Worm (Caenorhabditis elegans) whole organism, L1 larva: ENCODE data around the gene Y48A6C.8.

Experiments
- C04F5.9 ChIP-seq: sonication (generic microtip); optimal IDR thresholded peaks from 2 replicates; lab custom pipeline; 2016; ENCODE audit warnings: missing genetic modification characterization, missing compliant biosample characterization
- F16B12.6 ChIP-seq: fragments of 150-350 bp; optimal IDR thresholded peaks from 2 replicates; lab custom pipeline; 2014; ENCODE audit warnings: missing biosample characterization, missing genetic modification characterization
- Y116A8C.19 ChIP-seq: sonication (generic microtip); optimal IDR thresholded peaks from 2 replicates; lab custom pipeline; 2016; ENCODE audit warnings: missing compliant biosample characterization, missing genetic modification characterization, borderline replicate concordance
- alr-1 ChIP-seq: fragments of 200-800 bp; sonication (Bioruptor generic); optimal IDR thresholded peaks from 2 replicates; lab custom pipeline; 2018; ENCODE audit warnings: borderline replicate concordance, mild to moderate bottlenecking, missing genetic modification characterization, missing compliant biosample characterization
- ama-1 ChIP-seq: fragments of 150-350 bp; optimal IDR thresholded peaks from 2 replicates; lab custom pipeline; 2014
- ceh-88 ChIP-seq: fragments of 200-800 bp; sonication (Bioruptor generic); IDR thresholded peaks from 2 replicates; pipeline ENCODE4 v1.3.6; 2022; ENCODE audit warnings: missing genetic modification characterization, missing compliant biosample characterization
- ceh-90 ChIP-seq: sonication (generic microtip); optimal IDR thresholded peaks from 2 replicates; lab custom pipeline; 2016; ENCODE audit warnings: missing genetic modification characterization, missing compliant biosample characterization
- dpl-1 ChIP-seq, 3 experiments: fragments of 150-350 bp in 2 of 3; sonication (generic microtip) in 1 of 3; optimal IDR thresholded peaks; 2 replicates each; lab custom pipeline; 2014 to 2017; ENCODE audit warnings: missing biosample characterization in 3 of 3, missing genetic modification characterization in 3 of 3, missing genetic modification reagents in 3 of 3
- efl-1 ChIP-seq, 4 experiments: fragments of 150-350 bp; optimal IDR thresholded peaks in 3 of 4; peaks in 1 of 4; 1 replicate in 1 of 4; 2 replicates in 3 of 4; lab custom pipeline; 2014; ENCODE audit warnings: missing biosample characterization in 2 of 4, missing genetic modification characterization in 2 of 4, missing genetic modification reagents in 2 of 4
- efl-3 ChIP-seq: fragments of 200-800 bp; sonication (Bioruptor generic); optimal IDR thresholded peaks from 2 replicates; lab custom pipeline; 2018; ENCODE audit warnings: mild to moderate bottlenecking, missing genetic modification characterization, missing compliant biosample characterization
- egl-13 ChIP-seq: sonication (generic microtip); optimal IDR thresholded peaks from 2 replicates; lab custom pipeline; 2016; ENCODE audit warnings: missing genotype, missing genetic modification reagents, missing genetic modification characterization, missing compliant biosample characterization
- egl-27 ChIP-seq, 2 experiments: fragments of 150-350 bp in 1 of 2; sonication (generic microtip); optimal IDR thresholded peaks; 3 replicates each; lab custom pipeline; 2017 to 2018; ENCODE audit warnings: missing biosample characterization in 2 of 2, missing genetic modification characterization in 2 of 2, missing genetic modification reagents in 2 of 2
- elt-2 ChIP-seq: sonication (generic microtip); optimal IDR thresholded peaks from 2 replicates; lab custom pipeline; 2016; ENCODE audit warnings: missing genetic modification characterization, mild to moderate bottlenecking, inconsistent platforms, missing compliant biosample characterization, missing genetic modification reagents
- fkh-10 ChIP-seq: sonication (generic microtip); optimal IDR thresholded peaks from 2 replicates; lab custom pipeline; 2017; ENCODE audit warnings: missing biosample characterization, missing genetic modification reagents, missing genetic modification characterization
- fkh-8 ChIP-seq: sonication (generic microtip); optimal IDR thresholded peaks from 2 replicates; lab custom pipeline; 2016; ENCODE audit warnings: mild to moderate bottlenecking, missing genetic modification characterization, missing compliant biosample characterization
- fos-1 ChIP-seq: fragments of 150-350 bp; optimal IDR thresholded peaks from 2 replicates; lab custom pipeline; 2014; ENCODE audit warnings: missing biosample characterization, missing genetic modification characterization
- grh-1 ChIP-seq: fragments of 200-800 bp; sonication (Bioruptor generic); IDR thresholded peaks from 2 replicates; pipeline ENCODE4 v1.3.6; 2022; ENCODE audit warnings: missing genetic modification reagents, missing genetic modification characterization, missing compliant biosample characterization
- hlh-17 ChIP-seq: fragments of 200-800 bp; sonication (Bioruptor generic); optimal IDR thresholded peaks from 2 replicates; lab custom pipeline; 2018; ENCODE audit warnings: missing genetic modification characterization, mild to moderate bottlenecking, missing compliant biosample characterization, moderate library complexity, borderline replicate concordance
- irx-1 ChIP-seq: sonication (generic microtip); optimal IDR thresholded peaks from 2 replicates; lab custom pipeline; 2016; ENCODE audit warnings: missing genetic modification characterization, missing compliant biosample characterization
- isw-1 ChIP-seq: fragments of 200-800 bp; sonication (Bioruptor generic); IDR thresholded peaks from 2 replicates; pipeline ENCODE4 v1.3.6; 2022; ENCODE audit warnings: missing genetic modification characterization, missing compliant biosample characterization
- jun-1 ChIP-seq: fragments of 150-350 bp; optimal IDR thresholded peaks from 2 replicates; lab custom pipeline; 2014; ENCODE audit warnings: missing biosample characterization, missing genetic modification reagents, missing genetic modification characterization
- lin-14 ChIP-seq: fragments of 200-800 bp; sonication (Bioruptor generic); optimal IDR thresholded peaks from 2 replicates; lab custom pipeline; 2018; ENCODE audit warnings: mild to moderate bottlenecking, missing genetic modification characterization, moderate library complexity, missing compliant biosample characterization
- lin-15B ChIP-seq: fragments of 150-350 bp; sonication (generic microtip); optimal IDR thresholded peaks from 3 replicates; lab custom pipeline; 2014; ENCODE audit warnings: missing biosample characterization, missing genetic modification characterization
- lin-35 ChIP-seq, 2 experiments: fragments of 150-350 bp; optimal IDR thresholded peaks; 2 replicates each; lab custom pipeline; 2014; ENCODE audit warnings: missing biosample characterization in 2 of 2, missing genetic modification characterization in 2 of 2, missing genetic modification reagents in 2 of 2
- nhr-11 ChIP-seq: fragments of 150-350 bp; optimal IDR thresholded peaks from 2 replicates; lab custom pipeline; 2014; ENCODE audit warnings: missing biosample characterization, missing genetic modification characterization
- nhr-19 ChIP-seq: fragments of 200-800 bp; sonication (Bioruptor generic); conservative IDR thresholded peaks from 2 replicates; pipeline ENCODE4 v1.3.6; 2022; ENCODE audit warnings: missing genetic modification characterization, missing compliant biosample characterization
- nhr-237 ChIP-seq: fragments of 150-350 bp; optimal IDR thresholded peaks from 2 replicates; lab custom pipeline; 2014; ENCODE audit warnings: missing biosample characterization, missing genetic modification characterization
- nhr-47 ChIP-seq: sonication (generic microtip); optimal IDR thresholded peaks from 2 replicates; lab custom pipeline; 2016; ENCODE audit warnings: mild to moderate bottlenecking, missing genetic modification characterization, moderate library complexity, missing compliant biosample characterization
- nhr-71 ChIP-seq: sonication (generic microtip); optimal IDR thresholded peaks from 2 replicates; lab custom pipeline; 2016; ENCODE audit warnings: mild to moderate bottlenecking, missing genetic modification characterization, moderate library complexity, missing compliant biosample characterization
- nhr-76 ChIP-seq: sonication (generic microtip); optimal IDR thresholded peaks from 2 replicates; lab custom pipeline; 2017; ENCODE audit warnings: missing biosample characterization, missing genetic modification characterization
- nhr-84 ChIP-seq: sonication (generic microtip); optimal IDR thresholded peaks from 2 replicates; lab custom pipeline; 2017; ENCODE audit warnings: missing biosample characterization, missing genetic modification characterization
- nhr-85 ChIP-seq: sonication (generic microtip); peaks from one replicate; lab custom pipeline; 2016; ENCODE audit warnings: missing genetic modification characterization, inconsistent platforms, missing compliant biosample characterization
- pag-3 ChIP-seq: sonication (generic microtip); optimal IDR thresholded peaks from 2 replicates; lab custom pipeline; 2017; ENCODE audit warnings: missing genetic modification characterization, mild to moderate bottlenecking, missing compliant biosample characterization, antibody characterized with exemption, borderline replicate concordance; ENCODE audit not compliant: insufficient read depth
- pax-3 ChIP-seq: fragments of 200-800 bp; sonication (Bioruptor generic); optimal IDR thresholded peaks from 2 replicates; lab custom pipeline; 2018; ENCODE audit warnings: mild to moderate bottlenecking, missing genetic modification characterization, moderate library complexity, missing compliant biosample characterization
- pqm-1 ChIP-seq: sonication (generic microtip); optimal IDR thresholded peaks from 3 replicates; lab custom pipeline; 2017; ENCODE audit warnings: missing biosample characterization, missing genetic modification characterization
- rnt-1 ChIP-seq: sonication (generic microtip); optimal IDR thresholded peaks from 2 replicates; lab custom pipeline; 2016; ENCODE audit warnings: mild to moderate bottlenecking, missing genetic modification characterization, moderate library complexity, missing compliant biosample characterization
- skn-1 ChIP-seq: fragments of 150-350 bp; optimal IDR thresholded peaks from 2 replicates; lab custom pipeline; 2014; ENCODE audit warnings: missing biosample characterization, missing genetic modification characterization
- snpc-4 ChIP-seq: fragments of 150-350 bp; optimal IDR thresholded peaks from 2 replicates; lab custom pipeline; 2014; ENCODE audit warnings: missing biosample characterization, missing genetic modification characterization
- sox-4 ChIP-seq: sonication (generic microtip); optimal IDR thresholded peaks from 2 replicates; lab custom pipeline; 2016; ENCODE audit warnings: missing genetic modification characterization, missing compliant biosample characterization
- sup-37 ChIP-seq: fragments of 200-800 bp; sonication (Bioruptor generic); optimal IDR thresholded peaks from 2 replicates; lab custom pipeline; 2018; ENCODE audit warnings: mild to moderate bottlenecking, missing genetic modification characterization, missing compliant biosample characterization
- swsn-7 ChIP-seq: sonication (generic microtip); optimal IDR thresholded peaks from 2 replicates; lab custom pipeline; 2016; ENCODE audit warnings: missing genetic modification characterization, missing compliant biosample characterization
- tbx-2 ChIP-seq: sonication (generic microtip); optimal IDR thresholded peaks from 2 replicates; lab custom pipeline; 2016; ENCODE audit warnings: missing genetic modification characterization, missing compliant biosample characterization
- unc-130 ChIP-seq: fragments of 150-350 bp; optimal IDR thresholded peaks from 2 replicates; lab custom pipeline; 2017; ENCODE audit warnings: missing biosample characterization, missing genetic modification characterization, inconsistent platforms
- unc-62 ChIP-seq: fragments of 150-350 bp; optimal IDR thresholded peaks from 2 replicates; lab custom pipeline; 2014; ENCODE audit warnings: missing biosample characterization, missing genetic modification reagents, missing genetic modification characterization
- unc-86 ChIP-seq: sonication (generic microtip); optimal IDR thresholded peaks from 2 replicates; lab custom pipeline; 2016; ENCODE audit warnings: missing genetic modification characterization, missing compliant biosample characterization
- vab-15 ChIP-seq: sonication (generic microtip); optimal IDR thresholded peaks from 2 replicates; lab custom pipeline; 2017; ENCODE audit warnings: missing genotype, mild to moderate bottlenecking, missing genetic modification characterization, missing compliant biosample characterization
- xbp-1 ChIP-seq: sonication (generic microtip); optimal IDR thresholded peaks from 2 replicates; lab custom pipeline; 2016; ENCODE audit warnings: missing genetic modification characterization, missing compliant biosample characterization
- ztf-11 ChIP-seq, 2 experiments: sonication (generic microtip); optimal IDR thresholded peaks; 2 replicates each; lab custom pipeline; 2016 to 2017; ENCODE audit warnings: missing genetic modification characterization in 2 of 2, missing biosample characterization in 1 of 2, missing compliant biosample characterization in 1 of 2
- ztf-4 ChIP-seq: fragments of 150-350 bp; optimal IDR thresholded peaks from 2 replicates; lab custom pipeline; 2014; ENCODE audit warnings: missing biosample characterization, missing genetic modification characterization

Y48A6C.8 gene

DNA sequence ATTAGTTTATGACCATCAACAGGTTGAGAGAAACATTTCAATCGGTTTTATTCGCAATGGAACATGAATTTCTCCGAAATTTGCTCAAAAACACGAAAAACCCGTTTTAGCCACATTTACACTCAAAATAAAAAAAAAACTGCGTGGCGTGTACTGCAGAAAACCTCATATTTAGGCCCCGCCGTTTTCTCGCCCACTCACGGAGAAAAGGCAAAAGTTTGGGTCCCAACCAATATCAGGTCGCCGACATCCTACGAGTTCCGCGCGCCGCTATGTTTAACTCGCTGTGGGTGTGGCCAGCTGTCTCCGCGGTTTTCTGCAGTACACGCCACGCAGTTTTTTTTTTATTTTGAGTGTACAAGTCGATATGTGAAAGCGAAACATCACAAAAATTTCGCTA lies 3.6 kb downstream of the Y48A6C.8 start:
- TF ChIP-seq alr-1 (tag; lab: Kevin White, UChicago) (no peak), grh-1 (GFP tag; lab: Robert Waterston, UW) (0 out of 2 replicates have a peak, but pooled peaks have one; percentile 5), rnt-1 (peak; percentile 83), F16B12.6 (no peak), sox-4 (tag; lab: Kevin White, UChicago) (no peak), unc-86 (tag; lab: Kevin White, UChicago) (no peak), fkh-8 (no peak), snpc-4 (tag; lab: Kevin White, UChicago) (peak; percentile 94), nhr-19 (GFP tag; lab: Robert Waterston, UW) (peak; percentile 43), egl-27 (tag; optimal IDR thresholded peaks at IDR 0.05; lab: Kevin White, UChicago) (no peak), ztf-4 (tag; lab: Kevin White, UChicago) (no peak), vab-15 (tag; lab: Kevin White, UChicago) (no peak), Y116A8C.19 (tag; lab: Kevin White, UChicago) (no peak), lin-14 (no peak), nhr-47 (tag; lab: Kevin White, UChicago) (peak; percentile 27), lin-15B (tag; lab: Kevin White, UChicago) (no peak), nhr-71 (tag; lab: Kevin White, UChicago) (peak; percentile 34), fkh-10 (GFP tag; lab: Kevin White, UChicago) (no peak), efl-1 (optimal IDR thresholded peaks at IDR 0.05; lab: Kevin White, UChicago) (peak in 1 of 2 experiments; percentile 7), efl-1 (GFP tag; optimal IDR thresholded peaks at IDR 0.05 in 1 of 2; lab: Kevin White, UChicago) (no peak)
- TF ChIP-seq, all 84 proteins: peak for 7

- TF ChIP-seq nhr-85 (tag; lab: Kevin White, UChicago) (peak; percentile 93), lin-35 (GFP tag; optimal IDR thresholded peaks at IDR 0.05; lab: Kevin White, UChicago) (peak; percentile 94 to 96), swsn-7 (tag; lab: Kevin White, UChicago) (peak; percentile 90), hlh-17 (GFP tag; lab: Kevin White, UChicago) (no peak), ama-1 (no peak), fos-1 (tag; lab: Kevin White, UChicago) (peak; percentile 47), egl-13 (tag; lab: Kevin White, UChicago) (peak; percentile 91), sup-37 (GFP tag; lab: Kevin White, UChicago) (peak; percentile 42), efl-3 (GFP tag; lab: Kevin White, UChicago) (peak; percentile 63), elt-2 (tag; lab: Kevin White, UChicago) (peak; percentile 40), nhr-84 (tag; lab: Kevin White, UChicago) (no peak), irx-1 (peak; percentile 53), fkh-10 (GFP tag; lab: Kevin White, UChicago) (peak; percentile 30), dpl-1 (GFP tag; optimal IDR thresholded peaks at IDR 0.05; lab: Kevin White, UChicago) (peak; percentile 93 to 95 (median 94)), pag-3 (tag; lab: Kevin White, UChicago) (no peak), unc-130 (peak; percentile 95), ceh-90 (tag; lab: Kevin White, UChicago) (peak; percentile 80), isw-1 (peak; percentile 82), nhr-47 (tag; lab: Kevin White, UChicago) (peak; percentile 94), skn-1 (tag; lab: Kevin White, UChicago) (peak; percentile 70), nhr-237 (tag; lab: Kevin White, UChicago) (peak; percentile 66), xbp-1 (tag; lab: Kevin White, UChicago) (peak; percentile 91), ztf-11 (tag; optimal IDR thresholded peaks at IDR 0.05; lab: Kevin White, UChicago) (peak in 1 of 2 experiments; percentile 95), tbx-2 (peak; percentile 92), pqm-1 (tag; lab: Kevin White, UChicago) (no peak), nhr-76 (tag; lab: Kevin White, UChicago) (no peak), sox-4 (tag; lab: Kevin White, UChicago) (peak; percentile 92), pax-3 (tag; lab: Kevin White, UChicago) (peak; percentile 95), lin-15B (tag; lab: Kevin White, UChicago) (peak; percentile 88), jun-1 (tag; lab: Kevin White, UChicago) (peak; percentile 78), unc-62 (GFP tag; lab: Kevin White, UChicago) (no peak), nhr-11 (tag; lab: Kevin White, UChicago) (no peak), C04F5.9 (tag; lab: Kevin White, UChicago) (peak; percentile 76), ceh-88 (GFP tag; lab: Robert Waterston, UW) (peak; percentile 76)
Measured at ce11 chrIII:11119176-11119853, 8.1 kb downstream of the Y48A6C.8 start, which contains the start of the genes sup-35 and Y48A6C.4. sup-35 (minus strand) TSS chrIII:11119226. Y48A6C.4 (plus strand) TSS chrIII:11119803.
